Worm (Caenorhabditis elegans): Measurements from ENCODE around the gene srg-30.

srg-30 gene

ce11 chrV:6718232-6718631, at the start of gene srg-30:
Gene srg-30, minus strand, starts transcription at chrV:6718332.
- TF ChIP-seq sea-2 (GFP tag; IDR thresholded peaks at IDR 0.05) = no peak
- no peak for TF ChIP-seq Y56A3A.18 (GFP tag; IDR thresholded peaks at IDR 0.05)
- TF ChIP-seq hmg-1.2 (GFP tag; IDR thresholded peaks at IDR 0.05) = no peak
- TF ChIP-seq B0261.1 (tag; optimal IDR thresholded peaks at IDR 0.05) = no peak
- no peak for TF ChIP-seq cebp-1 (GFP tag; IDR thresholded peaks at IDR 0.05)
- TF ChIP-seq cebp-1 (tag; optimal IDR thresholded peaks at IDR 0.05) = no peak
- no peak for TF ChIP-seq egl-18 (GFP tag; IDR thresholded peaks at IDR 0.05)
- TF ChIP-seq nhr-120 (GFP tag; IDR thresholded peaks at IDR 0.05) = no peak
- no peak for TF ChIP-seq nhr-80 (tag; optimal IDR thresholded peaks at IDR 0.05)
- TF ChIP-seq ceh-40 (GFP tag; IDR thresholded peaks at IDR 0.05) = no peak
- TF ChIP-seq ZK185.1 (tag; optimal IDR thresholded peaks at IDR 0.05; ENCODE audit: poor library complexity, severe bottlenecking) = no peak
- no peak for TF ChIP-seq lin-54 (GFP tag; optimal IDR thresholded peaks at IDR 0.05)
- no peak for TF ChIP-seq lsl-1 (GFP tag; optimal IDR thresholded peaks at IDR 0.05)
- TF ChIP-seq attf-6 (GFP tag; IDR thresholded peaks at IDR 0.05) = no peak
- TF ChIP-seq Y79H2A.3 (GFP tag; conservative IDR thresholded peaks at IDR 0.05) = no peak
- TF ChIP-seq lsy-27 (tag; optimal IDR thresholded peaks at IDR 0.05; ENCODE audit: borderline replicate concordance, insufficient read depth) = no peak
- no peak for TF ChIP-seq K12H6.12 (tag; optimal IDR thresholded peaks at IDR 0.05)
- TF ChIP-seq dox-1 (GFP tag; IDR thresholded peaks at IDR 0.05) = no peak
- no peak for TF ChIP-seq F57A8.1 (GFP tag; optimal IDR thresholded peaks at IDR 0.05)
- TF ChIP-seq madf-6 (GFP tag; IDR thresholded peaks at IDR 0.05) = no peak

ce11 chrV:6767576-6767975, 49.4 kb upstream of the srg-30 start:
- TF ChIP-seq sptf-2 (GFP tag; optimal IDR thresholded peaks at IDR 0.05) (no peak), lag-1 (GFP tag; IDR thresholded peaks at IDR 0.05) (no peak), ama-1 (optimal IDR thresholded peaks at IDR 0.05) (no peak), ama-1 (GFP tag; optimal IDR thresholded peaks at IDR 0.05) (no peak), madf-6 (GFP tag; IDR thresholded peaks at IDR 0.05) (no peak), nhr-27 (tag; optimal IDR thresholded peaks at IDR 0.05) (no peak), snpc-1.1 (tag; optimal IDR thresholded peaks at IDR 0.05; ENCODE audit: insufficient read depth) (no peak), F37B4.10 (GFP tag; IDR thresholded peaks at IDR 0.05) (no peak), lin-26 (GFP tag; IDR thresholded peaks at IDR 0.05) (no peak), lin-35 (GFP tag; optimal IDR thresholded peaks at IDR 0.05) (no peak), bed-2 (GFP tag; IDR thresholded peaks at IDR 0.05) (no peak), tlf-1 (GFP tag; optimal IDR thresholded peaks at IDR 0.05) (no peak), cebp-2 (GFP tag; IDR thresholded peaks at IDR 0.05) (no peak)

- TF ChIP-seq hmg-20 (GFP tag; IDR thresholded peaks at IDR 0.05) (no peak), lin-26 (GFP tag; IDR thresholded peaks at IDR 0.05) (no peak), hlh-26 (GFP tag; conservative IDR thresholded peaks at IDR 0.05) (no peak), tlf-1 (GFP tag; optimal IDR thresholded peaks at IDR 0.05) (no peak), F23B12.7 (tag; optimal IDR thresholded peaks at IDR 0.05; ENCODE audit: insufficient read depth) (no peak)
Observed at ce11 chrV:6764972-6765371, 46.8 kb upstream of the srg-30 start, which contains the start of gene bbs-8. Gene bbs-8, minus strand, starts transcription at chrV:6765072.

ce11 chrV:6762361-6762760, 44.2 kb upstream of the srg-30 start, which contains the start of gene T25F10.4:
Gene T25F10.4, minus strand, starts transcription at chrV:6762461.
- TF ChIP-seq nhr-90 (tag; optimal IDR thresholded peaks at IDR 0.05) = no peak
- TF ChIP-seq Y53G8AR.9 (GFP tag; conservative IDR thresholded peaks at IDR 0.05) = no peak
- TF ChIP-seq F10E7.11 (tag; optimal IDR thresholded peaks at IDR 0.05) = no peak
- TF ChIP-seq dpl-1 (GFP tag; optimal IDR thresholded peaks at IDR 0.05) = no peak
- TF ChIP-seq ceh-40 (GFP tag; IDR thresholded peaks at IDR 0.05) = no peak
- TF ChIP-seq nfya-2 (GFP tag; IDR thresholded peaks at IDR 0.05) = no peak
- TF ChIP-seq F39B2.1 (GFP tag; IDR thresholded peaks at IDR 0.05) = no peak
- no peak for TF ChIP-seq F23B12.7 (tag; optimal IDR thresholded peaks at IDR 0.05; ENCODE audit: insufficient read depth)
- TF ChIP-seq bed-1 (GFP tag; IDR thresholded peaks at IDR 0.05) = no peak
- no peak for TF ChIP-seq chd-7 (tag; optimal IDR thresholded peaks at IDR 0.05)
- TF ChIP-seq F49E8.2 (tag; optimal IDR thresholded peaks at IDR 0.05; ENCODE audit: insufficient read depth) = no peak
- TF ChIP-seq mcd-1 (GFP tag; IDR thresholded peaks at IDR 0.05) = no peak
